Worm (Caenorhabditis elegans): ENCODE data around the gene C09E7.4.

ce11 chrIII:6527902-6528301 lies 8.9 kb downstream of the C09E7.4 start, which contains the start of gene pqn-10:
- TF ChIP-seq pax-1 (tag; optimal IDR thresholded peaks at IDR 0.05) (no peak), ceh-34 (tag; optimal IDR thresholded peaks at IDR 0.05) (no peak), ceh-9 (tag; optimal IDR thresholded peaks at IDR 0.05) (no peak)

Data from whole organism, late embryonic.